Fruit fly (Drosophila melanogaster) whole organism, prepupa: ENCODE results near the gene CG1998.

Experiments used
- CG10669 ChIP-seq: fragments of 200-800 bp; sonication (Bioruptor generic); optimal IDR thresholded peaks from 3 replicates; lab custom pipeline; 2018; ENCODE audit warnings: missing biosample characterization, mild to moderate bottlenecking, missing genetic modification characterization, moderate library complexity
- CG11762 ChIP-seq: fragments of 200-800 bp; sonication (Bioruptor generic); optimal IDR thresholded peaks from 3 replicates; lab custom pipeline; 2016; ENCODE audit warnings: missing biosample characterization, missing genetic modification characterization; ENCODE audit not compliant: insufficient read depth
- CG15336 ChIP-seq: fragments of 200-800 bp; sonication (Bioruptor generic); IDR thresholded peaks from 2 replicates; pipeline ENCODE4 v1.3.6; 2022; ENCODE audit warnings: missing biosample characterization, missing genetic modification characterization
- CG16779 ChIP-seq: fragments of 200-800 bp; sonication (Bioruptor generic); optimal IDR thresholded peaks from 3 replicates; lab custom pipeline; 2017; ENCODE audit warnings: missing biosample characterization, mild to moderate bottlenecking, missing genetic modification characterization
- CG32006 ChIP-seq: fragments of 200-800 bp; sonication (Bioruptor generic); optimal IDR thresholded peaks from 3 replicates; lab custom pipeline; 2017; ENCODE audit warnings: missing biosample characterization, mild to moderate bottlenecking, missing genetic modification characterization
- CG3919 ChIP-seq: fragments of 200-800 bp; sonication (Bioruptor generic); optimal IDR thresholded peaks from 3 replicates; lab custom pipeline; 2016; ENCODE audit warnings: missing biosample characterization, missing genetic modification characterization
- CG4318 ChIP-seq: fragments of 200-800 bp; sonication (Bioruptor generic); optimal IDR thresholded peaks from 3 replicates; lab custom pipeline; 2017; ENCODE audit warnings: missing biosample characterization, mild to moderate bottlenecking, missing genetic modification characterization
- CG6163 ChIP-seq: fragments of 200-800 bp; sonication (Bioruptor generic); IDR thresholded peaks from 3 replicates; pipeline ENCODE4 v1.3.6; 2022; ENCODE audit warnings: missing biosample characterization, missing genetic modification characterization
- CG6792 ChIP-seq: fragments of 200-800 bp; sonication (Bioruptor generic); optimal IDR thresholded peaks from 3 replicates; lab custom pipeline; 2016; ENCODE audit warnings: missing biosample characterization, missing genetic modification characterization
- CG6808 ChIP-seq: fragments of 200-800 bp; sonication (Bioruptor generic); optimal IDR thresholded peaks from 3 replicates; lab custom pipeline; 2017; ENCODE audit warnings: missing biosample characterization, missing genetic modification characterization, mild to moderate bottlenecking, moderate library complexity, missing genetic modification reagents
- CG7368 ChIP-seq: fragments of 200-800 bp; sonication (Bioruptor generic); optimal IDR thresholded peaks from 3 replicates; lab custom pipeline; 2016; ENCODE audit warnings: missing biosample characterization, missing genetic modification characterization
- CG8119 ChIP-seq: fragments of 200-800 bp; sonication (Bioruptor generic); IDR thresholded peaks from 3 replicates; pipeline ENCODE4 v1.3.6; 2022; ENCODE audit warnings: missing biosample characterization, missing genetic modification characterization
- Eip75B ChIP-seq: fragments of 200-800 bp; sonication (Bioruptor generic); optimal IDR thresholded peaks from 3 replicates; lab custom pipeline; 2016; ENCODE audit warnings: missing biosample characterization, missing genetic modification characterization
- Eip78C ChIP-seq: fragments of 200-800 bp; sonication (Bioruptor generic); peaks from one replicate; lab custom pipeline; 2016; ENCODE audit warnings: missing biosample characterization, missing genetic modification characterization
- Ets21C ChIP-seq: fragments of 200-800 bp; sonication (Bioruptor generic); optimal IDR thresholded peaks from 3 replicates; lab custom pipeline; 2016; ENCODE audit warnings: missing biosample characterization, missing genetic modification characterization
- Ets96B ChIP-seq: fragments of 200-800 bp; optimal IDR thresholded peaks from 2 replicates; lab custom pipeline; 2019; ENCODE audit warnings: missing biosample characterization, mild to moderate bottlenecking, missing genetic modification characterization, moderate library complexity
- Gug ChIP-seq: fragments of 200-800 bp; sonication (Bioruptor generic); IDR thresholded peaks from 2 replicates; pipeline ENCODE4 v1.3.6; 2022; ENCODE audit warnings: missing biosample characterization, missing genetic modification characterization
- Hr39 ChIP-seq: fragments of 200-800 bp; sonication (Bioruptor generic); optimal IDR thresholded peaks from 2 replicates; lab custom pipeline; 2016; ENCODE audit warnings: missing biosample characterization, missing genetic modification characterization
- Lpt ChIP-seq: fragments of 200-800 bp; sonication (Bioruptor generic); optimal IDR thresholded peaks from 3 replicates; lab custom pipeline; 2016; ENCODE audit warnings: missing biosample characterization, missing genetic modification characterization
- Met ChIP-seq: fragments of 200-800 bp; sonication (Bioruptor generic); optimal IDR thresholded peaks from 3 replicates; lab custom pipeline; 2016; ENCODE audit warnings: missing biosample characterization, missing genetic modification characterization
- Smox ChIP-seq: fragments of 200-800 bp; sonication (Bioruptor generic); optimal IDR thresholded peaks from 3 replicates; lab custom pipeline; 2016; ENCODE audit warnings: missing biosample characterization, missing genetic modification characterization
- Sox102F ChIP-seq: fragments of 200-800 bp; sonication (Bioruptor generic); optimal IDR thresholded peaks from 2 replicates; lab custom pipeline; 2016; ENCODE audit warnings: missing biosample characterization, mild to moderate bottlenecking, missing genetic modification characterization
- Sox14 ChIP-seq: fragments of 200-800 bp; sonication (Bioruptor generic); optimal IDR thresholded peaks from 3 replicates; lab custom pipeline; 2016; ENCODE audit warnings: missing biosample characterization, missing genetic modification characterization
- cyc ChIP-seq: fragments of 200-800 bp; sonication (Bioruptor generic); optimal IDR thresholded peaks from 3 replicates; lab custom pipeline; 2016; ENCODE audit warnings: missing biosample characterization, missing genetic modification characterization
- dsx ChIP-seq: fragments of 200-800 bp; optimal IDR thresholded peaks from 3 replicates; lab custom pipeline; 2019; ENCODE audit warnings: missing biosample characterization, mild to moderate bottlenecking, missing genetic modification characterization, moderate library complexity; ENCODE audit not compliant: poor library complexity, severe bottlenecking
- eg ChIP-seq: fragments of 200-800 bp; sonication (Bioruptor generic); IDR thresholded peaks from 3 replicates; pipeline ENCODE4 v1.3.6; 2022; ENCODE audit warnings: missing biosample characterization, missing genetic modification characterization
- esn ChIP-seq: fragments of 200-800 bp; sonication (Bioruptor generic); optimal IDR thresholded peaks from 2 replicates; lab custom pipeline; 2016; ENCODE audit warnings: missing biosample characterization, mild to moderate bottlenecking, missing genetic modification characterization, moderate library complexity
- fd85E ChIP-seq: fragments of 200-800 bp; sonication (Bioruptor generic); optimal IDR thresholded peaks from 3 replicates; lab custom pipeline; 2016; ENCODE audit warnings: missing biosample characterization, missing genetic modification characterization
- fkh ChIP-seq: fragments of 200-800 bp; sonication (Bioruptor generic); optimal IDR thresholded peaks from 3 replicates; lab custom pipeline; 2017; ENCODE audit warnings: missing biosample characterization, mild to moderate bottlenecking, missing genetic modification characterization, moderate library complexity
- lz ChIP-seq: fragments of 200-800 bp; sonication (Bioruptor generic); optimal IDR thresholded peaks from 3 replicates; lab custom pipeline; 2016; ENCODE audit warnings: missing biosample characterization, missing genetic modification characterization
- net ChIP-seq: fragments of 200-800 bp; sonication (Bioruptor generic); optimal IDR thresholded peaks from 3 replicates; lab custom pipeline; 2016; ENCODE audit warnings: missing biosample characterization, missing genetic modification characterization
- spab ChIP-seq: fragments of 200-800 bp; sonication (Bioruptor generic); optimal IDR thresholded peaks from 2 replicates; lab custom pipeline; 2017; ENCODE audit warnings: missing biosample characterization, mild to moderate bottlenecking, missing genetic modification characterization, missing genetic modification reagents
- ss ChIP-seq, 2 experiments: fragments of 200-800 bp; sonication (Bioruptor generic); optimal IDR thresholded peaks; 2 replicates in 1 of 2; 3 replicates in 1 of 2; lab custom pipeline; 2017 to 2018; ENCODE audit warnings: mild to moderate bottlenecking in 2 of 2, missing biosample characterization in 2 of 2, missing genetic modification characterization in 2 of 2, moderate library complexity in 1 of 2
- svp ChIP-seq: fragments of 200-800 bp; sonication (Bioruptor generic); peaks from one replicate; lab custom pipeline; 2016; ENCODE audit warnings: missing biosample characterization, missing genetic modification characterization

Gene CG1998

DNA sequence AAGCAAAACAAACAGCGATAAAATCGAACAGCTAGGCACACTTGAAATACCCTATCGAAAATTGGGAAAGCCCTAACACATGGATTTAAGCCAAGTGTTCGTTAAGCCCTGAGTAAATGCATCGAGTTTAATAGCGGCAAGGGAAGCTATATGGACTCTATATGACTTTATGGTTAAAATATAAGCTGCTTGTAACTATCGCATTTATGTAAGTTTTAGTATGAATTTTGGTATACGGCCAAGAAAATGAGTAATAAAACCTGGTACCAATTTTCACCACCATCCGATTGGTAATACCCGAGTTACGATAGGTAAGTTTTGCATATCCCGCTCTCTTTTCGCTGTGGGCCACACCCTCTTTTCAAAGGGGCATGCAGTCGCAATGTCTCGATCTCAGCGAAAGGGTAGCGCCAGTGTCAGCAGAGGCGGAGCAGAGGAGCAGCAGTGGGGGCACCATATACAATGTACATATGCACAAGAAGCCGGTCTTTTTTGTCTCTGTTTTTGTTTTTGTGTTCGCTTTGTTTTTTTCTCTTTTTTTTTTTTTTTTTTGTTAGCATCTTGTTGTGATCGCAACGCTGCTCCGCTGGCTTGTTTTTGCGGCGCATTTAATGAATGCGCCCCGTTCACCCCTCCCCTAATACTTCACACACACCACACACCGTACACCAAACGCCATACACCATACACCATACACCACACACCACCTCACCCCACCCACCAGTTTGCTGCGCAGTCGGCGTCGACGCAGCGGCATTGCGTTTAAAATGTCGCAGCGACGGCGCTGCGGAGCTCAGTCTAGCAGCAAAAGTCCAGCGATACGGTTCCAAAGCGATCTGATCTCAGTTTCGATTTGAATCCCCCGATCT, 8.7 kb downstream of the CG1998 start, which contains the start of gene GstT4 (continued):
- TF ChIP-seq CG6808 (peak; percentile 94), spab (GFP tag; lab: Kevin White, UChicago) (peak; percentile 89), CG15336 (peak; percentile 97), fkh (peak; percentile 80), eg (peak; percentile 99), Lpt (peak; percentile 99), CG4318 (peak; percentile 16), cyc (peak; percentile 80), Sox102F (GFP tag; lab: Kevin White, UChicago) (peak; percentile 85), Met (GFP tag; lab: Kevin White, UChicago) (peak; percentile 70), Eip75B (GFP tag; lab: Kevin White, UChicago) (peak; percentile 94), Ets96B (tag; lab: Kevin White, UChicago) (peak; percentile 89), CG10669 (GFP tag; lab: Kevin White, UChicago) (peak; percentile 69), Hr39 (peak; percentile 42), CG6792 (peak; percentile 94), esn (GFP tag; lab: Kevin White, UChicago) (peak; percentile 85), CG7368 (GFP tag; lab: Kevin White, UChicago) (peak; percentile 95), Eip78C (GFP tag; lab: Kevin White, UChicago) (peak; percentile 93), Gug (GFP tag; lab: Robert Waterston, UW) (peak; percentile 96), CG16779 (tag; lab: Kevin White, UChicago) (peak; percentile 93)

DNA sequence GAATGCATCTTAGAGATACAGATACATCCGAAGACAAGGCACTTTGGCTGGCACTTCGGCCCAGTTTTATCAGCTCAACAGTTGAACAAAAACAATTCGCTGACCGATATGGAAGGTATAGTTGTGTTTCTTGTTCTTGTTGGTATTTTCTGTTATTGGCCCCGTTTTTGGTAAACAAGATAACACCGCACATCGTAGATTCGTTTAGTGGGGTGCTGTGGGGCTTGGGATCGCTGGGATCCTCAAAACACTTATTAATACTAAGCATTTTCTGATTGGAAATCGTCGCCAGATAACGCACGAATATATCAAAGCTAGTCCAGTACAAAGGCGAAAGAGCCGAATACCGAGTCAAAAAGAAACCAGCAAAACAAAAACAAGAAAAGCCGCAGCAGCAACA, 9.3 kb downstream of the CG1998 start:
- TF ChIP-seq Eip75B (GFP tag; lab: Kevin White, UChicago) (no peak), Lpt (no peak), CG6163 (GFP tag; lab: Robert Waterston, UW) (peak; percentile 6; the same call in 1 of the 3 replicates)

DNA sequence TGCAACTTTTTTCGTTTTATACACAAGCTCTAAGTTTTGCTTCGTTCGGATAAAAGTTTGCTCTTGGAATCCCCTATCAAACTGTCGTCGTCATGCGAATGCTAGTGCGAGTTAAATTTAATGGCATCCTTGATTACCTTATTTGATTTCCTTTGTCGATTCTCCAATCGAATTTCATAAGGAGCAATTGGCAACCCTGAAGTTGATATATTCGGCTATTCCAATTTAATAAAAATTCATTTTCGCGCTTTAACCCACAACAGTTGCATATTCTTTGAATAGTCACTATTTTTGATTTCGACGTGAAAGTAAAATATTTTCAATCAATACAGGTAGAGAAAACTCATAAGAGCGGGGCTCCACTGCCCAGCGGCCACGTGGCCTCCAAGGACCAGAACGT, 10.1 kb downstream of the CG1998 start, which contains the start of gene CG12725:
Gene CG12725 (minus strand): TSS at position 101 of the 400 bp plus-strand sequence.
- TF ChIP-seq lz (GFP tag; lab: Kevin White, UChicago) (no peak), CG6163 (GFP tag; lab: Robert Waterston, UW) (no peak)
- TF ChIP-seq, all 60 proteins: peak for 0

DNA sequence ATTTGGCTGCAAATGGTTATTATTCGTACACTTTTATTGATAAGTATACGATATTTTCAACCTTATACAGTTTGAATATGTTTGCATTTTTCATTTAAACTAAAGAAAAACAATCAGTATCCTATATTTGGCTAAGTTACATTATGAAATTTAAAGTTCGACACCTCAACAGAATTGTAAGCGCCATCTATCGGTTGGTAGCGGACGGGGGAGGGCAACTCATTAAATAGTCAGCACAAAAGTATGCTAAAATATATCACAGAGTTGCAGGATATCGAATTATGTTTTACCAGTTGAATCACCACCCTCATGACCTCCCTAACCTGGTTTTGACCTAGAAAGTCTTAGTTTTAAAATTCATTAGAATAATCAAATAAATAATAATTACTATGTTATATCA, 11.6 kb downstream of the CG1998 start:
- TF ChIP-seq esn (GFP tag; lab: Kevin White, UChicago) = peak; percentile 0
- TF ChIP-seq CG3919 (GFP tag; lab: Kevin White, UChicago) = peak; percentile 8
- no peak for TF ChIP-seq ss (GFP tag; optimal IDR thresholded peaks at IDR 0.05; lab: Kevin White, UChicago)
- peak; percentile 82 for TF ChIP-seq Eip78C (GFP tag; lab: Kevin White, UChicago)

- TF ChIP-seq CG8119 (GFP tag; lab: Robert Waterston, UW) = no peak
- no peak for TF ChIP-seq dsx
- no peak for TF ChIP-seq fd85E (GFP tag; lab: Kevin White, UChicago)
- no peak for TF ChIP-seq CG6792
- no peak for TF ChIP-seq Sox102F (GFP tag; lab: Kevin White, UChicago)
- TF ChIP-seq CG11762 (GFP tag; lab: Kevin White, UChicago) = no peak
- no peak for TF ChIP-seq CG16779 (tag; lab: Kevin White, UChicago)
- TF ChIP-seq lz (GFP tag; lab: Kevin White, UChicago) = no peak
- no peak for TF ChIP-seq svp (GFP tag; lab: Kevin White, UChicago)
- TF ChIP-seq Smox (GFP tag; lab: Kevin White, UChicago) = no peak
- TF ChIP-seq Sox14 (GFP tag; lab: Kevin White, UChicago) = no peak
- no peak for TF ChIP-seq Hr39
- TF ChIP-seq CG32006 = no peak
- no peak for TF ChIP-seq Ets21C (GFP tag; lab: Kevin White, UChicago)
- TF ChIP-seq net (GFP tag; lab: Kevin White, UChicago) = no peak
- TF ChIP-seq, all 60 proteins: peak for 0
These were observed 15.3 kb downstream of the CG1998 start for dm6 chrX:13397610-13398009.
